Fruit fly (Drosophila melanogaster): ENCODE measurements around the gene beat-IIIa.

beat-IIIa gene

DNA sequence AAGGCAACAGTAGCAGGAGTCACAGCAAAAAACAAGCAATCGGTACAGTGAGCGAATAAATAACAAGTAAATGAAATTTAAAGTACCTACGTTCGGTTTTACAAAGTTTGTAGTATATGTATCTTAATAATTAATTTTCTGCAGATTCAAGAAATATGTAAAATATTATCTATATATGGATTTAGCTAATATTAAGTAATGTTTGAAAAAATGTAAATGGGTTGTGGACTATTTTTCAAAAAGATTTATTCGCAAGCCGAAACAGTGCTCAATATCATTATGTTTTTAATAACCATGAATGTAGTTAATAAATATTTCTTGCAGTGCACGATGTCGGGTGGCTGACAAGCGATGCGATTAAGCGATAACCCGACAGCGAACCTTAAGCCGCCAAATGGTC lies 76.2 kb downstream of the beat-IIIa start (continued):
- TF ChIP-seq Elba2 (GFP tag; optimal IDR thresholded peaks at IDR 0.05) (no peak), scrt (GFP tag; optimal IDR thresholded peaks at IDR 0.05) (no peak), CG15073 (GFP tag; optimal IDR thresholded peaks at IDR 0.05) (no peak), CG7745 (tag; optimal IDR thresholded peaks at IDR 0.05) (no peak), CG14441 (GFP tag; IDR thresholded peaks at IDR 0.05) (no peak), CG14014 (GFP tag; IDR thresholded peaks at IDR 0.05) (peak; percentile 35; the same call in 1 of the 2 replicates), dimm (GFP tag; IDR thresholded peaks at IDR 0.05) (no peak), cg (GFP tag; optimal IDR thresholded peaks at IDR 0.05) (no peak), D19A (tag; optimal IDR thresholded peaks at IDR 0.05) (peak; percentile 49), CG8388 (GFP tag; optimal IDR thresholded peaks at IDR 0.05) (no peak), BtbVII (GFP tag; optimal IDR thresholded peaks at IDR 0.05) (no peak), stwl (tag; optimal IDR thresholded peaks at IDR 0.05) (no peak), ATbp (GFP tag; optimal IDR thresholded peaks at IDR 0.05) (no peak), sens-2 (GFP tag; IDR thresholded peaks at IDR 0.05) (no peak), CG3065 (GFP tag; optimal IDR thresholded peaks at IDR 0.05) (no peak), CG32767 (GFP tag; IDR thresholded peaks at IDR 0.05) (no peak), gt (GFP tag; IDR thresholded peaks at IDR 0.05) (no peak), CG13123 (GFP tag; optimal IDR thresholded peaks at IDR 0.05) (no peak), nom (GFP tag; optimal IDR thresholded peaks at IDR 0.05) (no peak), kay (GFP tag; optimal IDR thresholded peaks at IDR 0.05) (no peak), CG1647 (GFP tag; optimal IDR thresholded peaks at IDR 0.05) (no peak), CG8089 (GFP tag; optimal IDR thresholded peaks at IDR 0.05) (no peak), CG12236 (GFP tag; optimal IDR thresholded peaks at IDR 0.05) (no peak), Opbp (GFP tag; IDR thresholded peaks at IDR 0.05; ENCODE audit: partially characterized antibody) (no peak), zen2 (GFP tag; IDR thresholded peaks at IDR 0.05; ENCODE audit: partially characterized antibody) (no peak), CG9876 (GFP tag; optimal IDR thresholded peaks at IDR 0.05) (no peak), odd (GFP tag; optimal IDR thresholded peaks at IDR 0.05) (no peak), ac (GFP tag; optimal IDR thresholded peaks at IDR 0.05) (no peak), CG13296 (GFP tag; optimal IDR thresholded peaks at IDR 0.05) (no peak), CG18476 (GFP tag; optimal IDR thresholded peaks at IDR 0.05) (no peak), Asciz (GFP tag; optimal IDR thresholded peaks at IDR 0.05) (no peak), sima (GFP tag; optimal IDR thresholded peaks at IDR 0.05) (no peak), sd (tag; optimal IDR thresholded peaks at IDR 0.05) (no peak), salm (tag; optimal IDR thresholded peaks at IDR 0.05) (no peak), Dad (GFP tag; optimal IDR thresholded peaks at IDR 0.05) (no peak), esg (GFP tag; conservative IDR thresholded peaks at IDR 0.05) (peak; percentile 29; the same call in 1 of the 2 replicates), CG17385 (GFP tag; optimal IDR thresholded peaks at IDR 0.05) (peak; percentile 2), fd102C (GFP tag; optimal IDR thresholded peaks at IDR 0.05) (no peak), CG4854 (GFP tag; optimal IDR thresholded peaks at IDR 0.05) (no peak)

DNA sequence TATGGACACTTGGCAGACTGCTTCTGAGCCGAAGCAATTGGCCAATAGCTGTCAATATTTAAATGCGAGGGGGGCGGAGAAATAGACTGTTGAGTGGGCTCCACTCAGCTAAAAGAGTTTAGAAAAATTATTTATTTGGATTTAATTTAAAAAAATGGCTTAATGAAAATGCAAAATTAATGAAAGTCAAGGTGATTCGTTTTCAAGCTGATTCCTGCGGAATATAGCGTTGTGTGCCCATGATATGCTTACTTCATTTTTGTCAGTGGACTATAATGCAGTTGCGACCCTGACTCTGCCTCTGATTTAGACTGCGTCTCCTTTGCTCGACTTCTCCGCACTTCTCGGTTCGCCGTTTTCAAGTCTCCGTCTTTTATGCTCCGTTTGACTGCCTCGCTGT lies 86.0 kb downstream of the beat-IIIa start:
- TF ChIP-seq Ets65A (GFP tag) (peak; percentile 74), Chrac-16 (GFP tag; optimal IDR thresholded peaks at IDR 0.05) (no peak), lmd (GFP tag; IDR thresholded peaks at IDR 0.05) (0 out of 2 replicates have a peak, but pooled peaks have one; percentile 13), peb (GFP tag; IDR thresholded peaks at IDR 0.05) (no peak), fu2 (GFP tag; optimal IDR thresholded peaks at IDR 0.05) (no peak), CG34224 (GFP tag; IDR thresholded peaks at IDR 0.05; ENCODE audit: partially characterized antibody) (no peak), kay (GFP tag; optimal IDR thresholded peaks at IDR 0.05) (no peak), CG2889 (GFP tag; IDR thresholded peaks at IDR 0.05) (no peak)
